Fruit fly (Drosophila melanogaster) whole organism, prepupa: ENCODE measurements around the gene CG7720.

Experiments
- CG10631 ChIP-seq: fragments of 200-800 bp; sonication (Bioruptor generic); optimal IDR thresholded peaks from 2 replicates; lab custom pipeline; 2016; ENCODE audit warnings: missing biosample characterization, missing genetic modification characterization
- CG11762 ChIP-seq: fragments of 200-800 bp; sonication (Bioruptor generic); optimal IDR thresholded peaks from 3 replicates; lab custom pipeline; 2016; ENCODE audit warnings: missing biosample characterization, missing genetic modification characterization; ENCODE audit not compliant: insufficient read depth
- CG15336 ChIP-seq: fragments of 200-800 bp; sonication (Bioruptor generic); IDR thresholded peaks from 2 replicates; pipeline ENCODE4 v1.3.6; 2022; ENCODE audit warnings: missing biosample characterization, missing genetic modification characterization
- CG32006 ChIP-seq: fragments of 200-800 bp; sonication (Bioruptor generic); optimal IDR thresholded peaks from 3 replicates; lab custom pipeline; 2017; ENCODE audit warnings: missing biosample characterization, mild to moderate bottlenecking, missing genetic modification characterization
- CG34406 ChIP-seq: fragments of 200-800 bp; sonication (Bioruptor generic); optimal IDR thresholded peaks from 3 replicates; lab custom pipeline; 2016; ENCODE audit warnings: missing biosample characterization, missing genetic modification characterization
- CG6276 ChIP-seq: fragments of 200-800 bp; sonication (Bioruptor generic); optimal IDR thresholded peaks from 2 replicates; lab custom pipeline; 2017; ENCODE audit warnings: missing biosample characterization, mild to moderate bottlenecking, missing genetic modification characterization
- CG6808 ChIP-seq: fragments of 200-800 bp; sonication (Bioruptor generic); optimal IDR thresholded peaks from 3 replicates; lab custom pipeline; 2017; ENCODE audit warnings: missing biosample characterization, missing genetic modification characterization, mild to moderate bottlenecking, moderate library complexity, missing genetic modification reagents
- CG7368 ChIP-seq: fragments of 200-800 bp; sonication (Bioruptor generic); optimal IDR thresholded peaks from 3 replicates; lab custom pipeline; 2016; ENCODE audit warnings: missing biosample characterization, missing genetic modification characterization
- CG8319 ChIP-seq: fragments of 200-800 bp; sonication (Bioruptor generic); optimal IDR thresholded peaks from 3 replicates; lab custom pipeline; 2016; ENCODE audit warnings: missing biosample characterization, missing genetic modification characterization
- CG9139 ChIP-seq: fragments of 200-800 bp; sonication (Bioruptor generic); optimal IDR thresholded peaks from 3 replicates; lab custom pipeline; 2017; ENCODE audit warnings: missing biosample characterization, mild to moderate bottlenecking, missing genetic modification characterization
- Ets21C ChIP-seq: fragments of 200-800 bp; sonication (Bioruptor generic); optimal IDR thresholded peaks from 3 replicates; lab custom pipeline; 2016; ENCODE audit warnings: missing biosample characterization, missing genetic modification characterization
- Gug ChIP-seq: fragments of 200-800 bp; sonication (Bioruptor generic); IDR thresholded peaks from 2 replicates; pipeline ENCODE4 v1.3.6; 2022; ENCODE audit warnings: missing biosample characterization, missing genetic modification characterization
- cyc ChIP-seq: fragments of 200-800 bp; sonication (Bioruptor generic); optimal IDR thresholded peaks from 3 replicates; lab custom pipeline; 2016; ENCODE audit warnings: missing biosample characterization, missing genetic modification characterization
- fd59A ChIP-seq: fragments of 200-800 bp; sonication (Bioruptor generic); optimal IDR thresholded peaks from 2 replicates; lab custom pipeline; 2017; ENCODE audit warnings: missing biosample characterization, mild to moderate bottlenecking, missing genetic modification characterization, missing genetic modification reagents
- fd85E ChIP-seq: fragments of 200-800 bp; sonication (Bioruptor generic); optimal IDR thresholded peaks from 3 replicates; lab custom pipeline; 2016; ENCODE audit warnings: missing biosample characterization, missing genetic modification characterization
- pdm3 ChIP-seq: fragments of 200-800 bp; sonication (Bioruptor generic); optimal IDR thresholded peaks from 3 replicates; lab custom pipeline; 2016; ENCODE audit warnings: missing biosample characterization, missing genetic modification characterization
- spab ChIP-seq: fragments of 200-800 bp; sonication (Bioruptor generic); optimal IDR thresholded peaks from 2 replicates; lab custom pipeline; 2017; ENCODE audit warnings: missing biosample characterization, mild to moderate bottlenecking, missing genetic modification characterization, missing genetic modification reagents
- topi ChIP-seq: fragments of 200-800 bp; sonication (Bioruptor generic); optimal IDR thresholded peaks from 3 replicates; lab custom pipeline; 2016; ENCODE audit warnings: missing biosample characterization, missing genetic modification characterization

The CG7720 gene

DNA sequence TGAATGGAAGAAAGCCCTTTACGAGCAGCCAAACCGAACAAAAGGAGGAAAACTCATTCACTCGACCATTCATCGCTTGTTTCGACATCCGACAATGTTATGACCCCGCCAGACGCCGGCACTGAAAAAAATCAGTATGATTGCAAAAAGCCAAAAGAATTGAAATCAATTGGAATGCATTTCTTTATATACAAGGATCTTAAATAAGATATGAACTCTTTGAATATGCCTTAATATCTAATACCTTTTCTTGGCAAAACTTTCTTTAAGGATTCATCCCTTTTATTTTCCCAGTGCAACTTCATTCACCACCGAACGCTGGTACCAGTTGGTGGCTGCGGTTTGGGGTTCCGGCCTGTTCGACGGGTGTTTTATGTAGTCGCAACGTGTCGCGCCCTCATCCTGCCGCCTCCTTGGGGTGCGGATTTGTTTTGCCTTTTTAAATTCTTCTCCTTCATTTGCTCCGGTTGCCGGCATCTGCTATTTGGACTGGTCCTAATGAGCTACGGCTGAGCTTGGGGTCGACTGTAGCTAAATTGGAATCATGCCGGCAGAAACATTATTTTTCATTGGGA is 75.1 kb downstream of the CG7720 start (continued):
- TF ChIP-seq CG11762 (GFP tag; lab: Kevin White, UChicago) (peak; percentile 28), CG8319 (GFP tag; lab: Kevin White, UChicago) (peak; percentile 38), CG10631 (GFP tag; lab: Kevin White, UChicago) (peak; percentile 63), CG9139 (GFP tag; lab: Kevin White, UChicago) (peak; percentile 30), CG6808 (GFP tag; lab: Kevin White, UChicago) (peak; percentile 55), topi (peak; percentile 69), spab (GFP tag; lab: Kevin White, UChicago) (peak; percentile 70), CG15336 (GFP tag; lab: Robert Waterston, UW) (no peak), CG32006 (GFP tag; lab: Kevin White, UChicago) (peak; percentile 49), Ets21C (peak; percentile 52), CG34406 (GFP tag; lab: Kevin White, UChicago) (peak; percentile 52), CG6276 (GFP tag; lab: Kevin White, UChicago) (peak; percentile 13), fd85E (GFP tag; lab: Kevin White, UChicago) (no peak), pdm3 (GFP tag; lab: Kevin White, UChicago) (peak; percentile 64), Gug (0 out of 2 replicates have a peak, but pooled peaks have one; percentile 11), CG7368 (peak; percentile 19), fd59A (peak; percentile 62), cyc (GFP tag; lab: Kevin White, UChicago) (peak; percentile 62)
